Fruit fly (Drosophila melanogaster) whole organism, embryonic: Measurements from ENCODE around the gene Nep2.

ENCODE experiments used
- Asciz ChIP-seq: fragments of 200-800 bp; sonication (Bioruptor generic); optimal IDR thresholded peaks from 2 replicates; lab custom pipeline; 2017; ENCODE audit warnings: missing biosample characterization, mild to moderate bottlenecking, missing genetic modification characterization, missing genetic modification reagents
- B-H2 ChIP-seq: fragments of 200-800 bp; sonication (Bioruptor generic); optimal IDR thresholded peaks from 2 replicates; lab custom pipeline; 2018; ENCODE audit warnings: missing biosample characterization, mild to moderate bottlenecking, missing genetic modification characterization
- CG10366 ChIP-seq: fragments of 200-800 bp; sonication (Bioruptor generic); IDR thresholded peaks from 2 replicates; pipeline ENCODE4 v1.3.6; 2022; ENCODE audit warnings: missing biosample characterization, missing genetic modification characterization
- CG11560 ChIP-seq: fragments of 200-800 bp; sonication (Bioruptor generic); IDR thresholded peaks from 3 replicates; pipeline ENCODE4 v1.3.6; 2022; ENCODE audit warnings: missing biosample characterization, missing genetic modification characterization
- CG13624 ChIP-seq: fragments of 200-800 bp; sonication (Bioruptor generic); optimal IDR thresholded peaks from 2 replicates; lab custom pipeline; 2016; ENCODE audit warnings: missing biosample characterization, missing genetic modification characterization
- CG14050 ChIP-seq: fragments of 200-800 bp; sonication (Bioruptor generic); IDR thresholded peaks from 3 replicates; pipeline ENCODE4 v1.3.6; 2022; ENCODE audit warnings: missing biosample characterization, missing genetic modification characterization
- CG15696 ChIP-seq: fragments of 200-800 bp; sonication (Bioruptor generic); optimal IDR thresholded peaks from 2 replicates; lab custom pipeline; 2019; ENCODE audit warnings: missing biosample characterization, mild to moderate bottlenecking, missing genetic modification characterization, moderate library complexity
- CG1602 ChIP-seq: fragments of 200-800 bp; sonication (Bioruptor generic); optimal IDR thresholded peaks from 3 replicates; lab custom pipeline; 2016; ENCODE audit warnings: missing biosample characterization, missing genetic modification characterization
- CG16863 ChIP-seq: fragments of 200-800 bp; sonication (Bioruptor generic); optimal IDR thresholded peaks from 3 replicates; lab custom pipeline; 2016; ENCODE audit warnings: missing biosample characterization, missing genetic modification characterization
- CG17802 ChIP-seq: fragments of 200-800 bp; sonication (Bioruptor generic); optimal IDR thresholded peaks from 2 replicates; lab custom pipeline; 2018; ENCODE audit warnings: missing biosample characterization, mild to moderate bottlenecking, missing genetic modification characterization, moderate library complexity
- CG18476 ChIP-seq: fragments of 200-800 bp; sonication (Bioruptor generic); optimal IDR thresholded peaks from 2 replicates; lab custom pipeline; 2016; ENCODE audit warnings: missing biosample characterization, mild to moderate bottlenecking, missing genetic modification characterization
- CG2678 ChIP-seq: fragments of 200-800 bp; sonication (Bioruptor generic); optimal IDR thresholded peaks from 3 replicates; lab custom pipeline; 2019; ENCODE audit warnings: missing biosample characterization, mild to moderate bottlenecking, missing genetic modification characterization, moderate library complexity
- CG31388 ChIP-seq: fragments of 200-800 bp; sonication (Bioruptor generic); optimal IDR thresholded peaks from 2 replicates; lab custom pipeline; 2016; ENCODE audit warnings: missing biosample characterization, missing genetic modification characterization
- CG4707 ChIP-seq: fragments of 200-800 bp; sonication (Bioruptor generic); optimal IDR thresholded peaks from 2 replicates; lab custom pipeline; 2018; ENCODE audit warnings: missing biosample characterization, mild to moderate bottlenecking, missing genetic modification characterization, moderate library complexity
- CG6689 ChIP-seq: fragments of 200-800 bp; sonication (Bioruptor generic); IDR thresholded peaks from 2 replicates; pipeline ENCODE4 v1.3.6; 2022; ENCODE audit warnings: missing biosample characterization, missing genetic modification characterization
- CG7745 ChIP-seq: fragments of 200-800 bp; sonication (Bioruptor generic); optimal IDR thresholded peaks from 2 replicates; lab custom pipeline; 2018; ENCODE audit warnings: missing biosample characterization, mild to moderate bottlenecking, missing genetic modification characterization, moderate library complexity
- CG8281 ChIP-seq: fragments of 200-800 bp; sonication (Bioruptor generic); optimal IDR thresholded peaks from 2 replicates; lab custom pipeline; 2018; ENCODE audit warnings: missing biosample characterization, mild to moderate bottlenecking, missing genetic modification characterization, moderate library complexity
- CG9797 ChIP-seq: fragments of 200-800 bp; sonication (Bioruptor generic); optimal IDR thresholded peaks from 3 replicates; lab custom pipeline; 2018; ENCODE audit warnings: missing biosample characterization, mild to moderate bottlenecking, missing genetic modification characterization
- CkIIα-i1 ChIP-seq: fragments of 200-800 bp; sonication (Bioruptor generic); IDR thresholded peaks from 2 replicates; pipeline ENCODE4 v1.3.6; 2022; ENCODE audit warnings: missing biosample characterization, missing genetic modification characterization
- CoRest ChIP-seq: fragments of 200-800 bp; sonication (Bioruptor generic); optimal IDR thresholded peaks from 3 replicates; lab custom pipeline; 2018; ENCODE audit warnings: missing biosample characterization, mild to moderate bottlenecking, missing genetic modification characterization, moderate library complexity
- ERR ChIP-seq: fragments of 200-800 bp; sonication (Bioruptor generic); optimal IDR thresholded peaks from 2 replicates; lab custom pipeline; 2016; ENCODE audit warnings: missing biosample characterization, missing genetic modification characterization
- Elba2 ChIP-seq: fragments of 200-800 bp; sonication (Bioruptor generic); optimal IDR thresholded peaks from 3 replicates; lab custom pipeline; 2016; ENCODE audit warnings: missing biosample characterization, missing genetic modification characterization
- Gsc ChIP-seq: fragments of 200-800 bp; sonication (Bioruptor generic); IDR thresholded peaks from 2 replicates; pipeline ENCODE4 v1.3.6; 2022; ENCODE audit warnings: missing biosample characterization, missing genetic modification characterization
- H2.0 ChIP-seq: fragments of 200-800 bp; sonication (Bioruptor generic); IDR thresholded peaks from 2 replicates; pipeline ENCODE4 v1.3.6; 2022; ENCODE audit warnings: missing biosample characterization, missing genetic modification characterization
- Hsf ChIP-seq: fragments of 200-800 bp; sonication (Bioruptor generic); optimal IDR thresholded peaks from 3 replicates; lab custom pipeline; 2016; ENCODE audit warnings: missing biosample characterization, missing genetic modification characterization
- Lhr ChIP-seq: fragments of 200-800 bp; sonication (Bioruptor generic); optimal IDR thresholded peaks from 3 replicates; lab custom pipeline; 2017; ENCODE audit warnings: mild to moderate bottlenecking, missing biosample characterization, missing genetic modification reagents, missing genetic modification characterization
- MESR4 ChIP-seq: fragments of 200-800 bp; sonication (Bioruptor generic); optimal IDR thresholded peaks from 2 replicates; lab custom pipeline; 2018; ENCODE audit warnings: missing biosample characterization, mild to moderate bottlenecking, missing genetic modification characterization, moderate library complexity
- NC2α ChIP-seq: fragments of 200-800 bp; sonication (Bioruptor generic); optimal IDR thresholded peaks from 2 replicates; lab custom pipeline; 2016; ENCODE audit warnings: missing biosample characterization, missing genetic modification characterization
- Nf-YA ChIP-seq: fragments of 200-800 bp; sonication (Bioruptor generic); IDR thresholded peaks from 2 replicates; pipeline ENCODE4 v1.3.6; 2022; ENCODE audit warnings: missing biosample characterization, missing genetic modification characterization
- Oaz ChIP-seq: fragments of 200-800 bp; sonication (Bioruptor generic); IDR thresholded peaks from 2 replicates; pipeline ENCODE4 v1.3.6; 2022; ENCODE audit warnings: missing biosample characterization, missing genetic modification characterization
- Opbp ChIP-seq: fragments of 200-800 bp; sonication (Bioruptor generic); IDR thresholded peaks from 3 replicates; pipeline ENCODE4 v1.3.6; 2022; ENCODE audit warnings: missing biosample characterization, missing genetic modification characterization; ENCODE audit not compliant: partially characterized antibody
- Side ChIP-seq: fragments of 200-800 bp; sonication (Bioruptor generic); optimal IDR thresholded peaks from 2 replicates; lab custom pipeline; 2016; ENCODE audit warnings: missing biosample characterization, missing genetic modification characterization
- Sry-δ ChIP-seq: fragments of 200-800 bp; sonication (Bioruptor generic); optimal IDR thresholded peaks from 2 replicates; lab custom pipeline; 2016; ENCODE audit warnings: missing biosample characterization, missing genetic modification characterization
- Trl ChIP-seq, 3 experiments: fragments of >200 bp in 2 of 3; fragments of 200-800 bp in 1 of 3; sonication (Bioruptor generic) in 1 of 3; optimal IDR thresholded peaks; 2 replicates in 1 of 3; 3 replicates in 2 of 3; lab custom pipeline; 2016 to 2017; ENCODE audit warnings: missing biosample characterization in 1 of 3, missing genetic modification characterization in 1 of 3
- da ChIP-seq: fragments of 200-800 bp; sonication (Bioruptor generic); optimal IDR thresholded peaks from 2 replicates; lab custom pipeline; 2016; ENCODE audit warnings: missing biosample characterization, missing genetic modification characterization
- fd64A ChIP-seq: fragments of 200-800 bp; sonication (Bioruptor generic); optimal IDR thresholded peaks from 3 replicates; lab custom pipeline; 2018; ENCODE audit warnings: missing biosample characterization, mild to moderate bottlenecking, missing genetic modification characterization
- grn ChIP-seq: fragments of 200-800 bp; sonication (Bioruptor generic); optimal IDR thresholded peaks from 3 replicates; lab custom pipeline; 2017; ENCODE audit warnings: missing biosample characterization, missing genetic modification characterization
- gsb ChIP-seq: fragments of 200-800 bp; sonication (Bioruptor generic); IDR thresholded peaks from 2 replicates; pipeline ENCODE4 v1.3.6; 2022; ENCODE audit warnings: missing biosample characterization, missing genetic modification characterization
- ham ChIP-seq: fragments of 200-800 bp; sonication (Bioruptor generic); IDR thresholded peaks from 2 replicates; pipeline ENCODE4 v1.3.6; 2022; ENCODE audit warnings: missing biosample characterization, missing genetic modification characterization
- hbn ChIP-seq: fragments of 200-800 bp; sonication (Bioruptor generic); IDR thresholded peaks from 2 replicates; pipeline ENCODE4 v1.3.6; 2022; ENCODE audit warnings: missing biosample characterization, missing genetic modification characterization; ENCODE audit not compliant: partially characterized antibody
- her ChIP-seq: fragments of 200-800 bp; sonication (Bioruptor generic); optimal IDR thresholded peaks from 2 replicates; lab custom pipeline; 2016; ENCODE audit warnings: missing biosample characterization, missing genetic modification characterization
- jing ChIP-seq: fragments of 200-800 bp; sonication (Bioruptor generic); optimal IDR thresholded peaks from 2 replicates; lab custom pipeline; 2018; ENCODE audit warnings: missing biosample characterization, mild to moderate bottlenecking, missing genetic modification characterization
- lab ChIP-seq: fragments of 200-800 bp; sonication (Bioruptor generic); optimal IDR thresholded peaks from 3 replicates; lab custom pipeline; 2017; ENCODE audit warnings: missing biosample characterization, missing genetic modification characterization, mild to moderate bottlenecking, moderate library complexity, missing genetic modification reagents
- maf-S ChIP-seq: fragments of 200-800 bp; sonication (Bioruptor generic); optimal IDR thresholded peaks from 2 replicates; lab custom pipeline; 2016; ENCODE audit warnings: missing biosample characterization, missing genetic modification characterization
- pzg ChIP-seq: fragments of 200-800 bp; sonication (Bioruptor generic); optimal IDR thresholded peaks from 3 replicates; lab custom pipeline; 2018; ENCODE audit warnings: missing biosample characterization, mild to moderate bottlenecking, missing genetic modification characterization, moderate library complexity
- rib ChIP-seq: fragments of 200-800 bp; sonication (Bioruptor generic); IDR thresholded peaks from 2 replicates; pipeline ENCODE4 v1.3.6; 2022; ENCODE audit warnings: missing biosample characterization, missing genetic modification characterization
- trem ChIP-seq: fragments of 200-800 bp; optimal IDR thresholded peaks from 3 replicates; lab custom pipeline; 2019; ENCODE audit warnings: missing biosample characterization, mild to moderate bottlenecking, missing genetic modification characterization, moderate library complexity
- wek ChIP-seq: fragments of 200-800 bp; sonication (Bioruptor generic); optimal IDR thresholded peaks from 3 replicates; lab custom pipeline; 2018; ENCODE audit warnings: missing biosample characterization, mild to moderate bottlenecking, missing genetic modification characterization, moderate library complexity

Nep2 gene

dm6 chr3R:4739492-4740431 lies 8.1 kb upstream of the Nep2 start (continued):
- TF ChIP-seq Elba2 (GFP tag; lab: Kevin White, UChicago) (peak; percentile 96), lab (GFP tag; lab: Kevin White, UChicago) (peak; percentile 79), CG17802 (tag; lab: Kevin White, UChicago) (peak; percentile 55), wek (GFP tag; lab: Kevin White, UChicago) (no peak), H2.0 (no peak), CG16863 (GFP tag; lab: Kevin White, UChicago) (peak; percentile 90), da (peak; percentile 14), gsb (GFP tag; lab: Robert Waterston, UW) (no peak), jing (GFP tag; lab: Kevin White, UChicago) (peak; percentile 71), Hsf (GFP tag; lab: Kevin White, UChicago) (peak; percentile 88), MESR4 (GFP tag; lab: Kevin White, UChicago) (peak; percentile 1), Trl (optimal IDR thresholded peaks at IDR 0.05; lab: Kevin White, UChicago) (peak; percentile 90 to 93), Trl (GFP tag; optimal IDR thresholded peaks at IDR 0.05; lab: Kevin White, UChicago) (peak; percentile 45), Opbp (no peak), fd64A (GFP tag; lab: Kevin White, UChicago) (no peak), maf-S (GFP tag; lab: Kevin White, UChicago) (peak; percentile 52), her (GFP tag; lab: Kevin White, UChicago) (peak; percentile 56), CG4707 (peak; percentile 11), Lhr (GFP tag; lab: Kevin White, UChicago) (peak; percentile 47), pzg (GFP tag; lab: Kevin White, UChicago) (peak; percentile 17), Sry-δ (peak; percentile 45), Gsc (GFP tag; lab: Robert Waterston, UW) (no peak), Oaz (GFP tag; lab: Robert Waterston, UW) (no peak), ham (no peak), ERR (peak; percentile 41), CG6689 (GFP tag; lab: Robert Waterston, UW) (no peak), NC2α (GFP tag; lab: Kevin White, UChicago) (peak; percentile 71), B-H2 (no peak), CG13624 (GFP tag; lab: Kevin White, UChicago) (peak; percentile 73), Asciz (GFP tag; lab: Kevin White, UChicago) (peak; percentile 83), grn (GFP tag; lab: Kevin White, UChicago) (peak; percentile 41), CG7745 (tag; lab: Kevin White, UChicago) (no peak), CG14050 (GFP tag; lab: Robert Waterston, UW) (no peak), CG9797 (GFP tag; lab: Kevin White, UChicago) (no peak), trem (tag; lab: Kevin White, UChicago) (peak; percentile 9), CG18476 (GFP tag; lab: Kevin White, UChicago) (peak; percentile 82), CkIIα-i1 (no peak), CG8281 (tag; lab: Kevin White, UChicago) (peak; percentile 59), CG31388 (peak; percentile 32), CG1602 (GFP tag; lab: Kevin White, UChicago) (peak; percentile 86), CoRest (tag; lab: Kevin White, UChicago) (peak; percentile 94), CG11560 (no peak), CG10366 (GFP tag; lab: Robert Waterston, UW) (no peak), Side (peak; percentile 78), CG2678 (tag; lab: Kevin White, UChicago) (peak; percentile 93), hbn (GFP tag; lab: Robert Waterston, UW) (no peak), CG15696 (tag; lab: Kevin White, UChicago) (peak; percentile 54), Nf-YA (no peak), rib (no peak)
